Worm (Caenorhabditis elegans): ENCODE results near the gene scl-5.

DNA sequence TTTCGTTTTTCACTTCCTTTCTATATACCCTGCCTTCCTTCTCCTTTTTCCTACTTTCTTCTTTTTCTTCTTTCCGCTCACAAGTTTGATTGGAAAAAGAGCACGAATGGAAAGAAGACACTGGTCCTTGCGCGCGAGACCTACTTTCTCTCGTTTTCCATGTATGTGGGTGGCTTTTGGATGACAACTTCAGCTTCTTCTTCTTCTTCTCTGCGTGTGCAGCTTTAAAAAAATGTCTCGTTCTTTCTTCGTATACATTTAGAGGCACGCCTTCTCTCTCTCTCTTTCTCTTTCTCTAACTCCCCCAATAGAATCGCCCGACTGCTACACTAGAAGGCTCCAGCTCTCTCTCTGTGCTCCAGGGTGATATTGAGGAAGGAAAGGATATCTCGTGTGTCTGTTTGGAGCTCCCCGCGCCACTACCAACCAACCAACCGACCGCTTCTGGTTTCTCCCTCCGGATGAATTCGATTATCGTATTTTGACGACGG is 37.9 kb upstream of the scl-5 start:
- TF ChIP-seq flt-1 (GFP tag; IDR thresholded peaks at IDR 0.05) (no peak), T22C8.4 (GFP tag; IDR thresholded peaks at IDR 0.05) (no peak), ztf-29 (GFP tag; IDR thresholded peaks at IDR 0.05) (no peak), tab-1 (GFP tag; IDR thresholded peaks at IDR 0.05) (no peak), ref-1 (GFP tag; conservative IDR thresholded peaks at IDR 0.05) (no peak), med-1 (GFP tag; optimal IDR thresholded peaks at IDR 0.05; ENCODE audit: insufficient read depth) (no peak), ztf-23 (GFP tag; IDR thresholded peaks at IDR 0.05) (no peak), cog-1 (tag; optimal IDR thresholded peaks at IDR 0.05) (no peak)
